Fruit fly (Drosophila melanogaster) whole organism: ENCODE results near the gene Tim17a1.

ENCODE experiments used
- CG8478 ChIP-seq: fragments of >200 bp; optimal IDR thresholded peaks from 2 replicates; lab custom pipeline; 2018; ENCODE audit warnings: inconsistent platforms
- EcR ChIP-seq, 2 experiments: fragments of >200 bp; optimal IDR thresholded peaks; 2 replicates each; lab custom pipeline; 2017; ENCODE audit warnings: missing biosample characterization in 2 of 2, missing genetic modification characterization in 2 of 2, missing genetic modification reagents in 2 of 2
- psq ChIP-seq: fragments of >200 bp; optimal IDR thresholded peaks from 2 replicates; lab custom pipeline; 2017

- TF ChIP-seq EcR (GFP tag; optimal IDR thresholded peaks at IDR 0.05; lab: Kevin White, UChicago) (no peak), CG8478 (lab: Kevin White, UChicago) (no peak), psq (lab: Kevin White, UChicago) (no peak)
Measured at dm6 chr3R:12378200-12378599, 13.7 kb upstream of the Tim17a1 start, which contains the start of gene GstD7.
